Fruit fly (Drosophila melanogaster): ENCODE data around the gene CG10513.

The CG10513 gene

dm6 chr3R:25287128-25287527 is 10.1 kb upstream of the CG10513 start, which contains the start of gene CG13658:
CG13658 (plus strand) TSS chr3R:25287474.
- TF ChIP-seq CG14711 (tag; optimal IDR thresholded peaks at IDR 0.05) (no peak), ovo (GFP tag; optimal IDR thresholded peaks at IDR 0.05) (no peak), Hr96 (GFP tag; optimal IDR thresholded peaks at IDR 0.05) (no peak), Mnt (GFP tag; optimal IDR thresholded peaks at IDR 0.05) (no peak), CG7101 (tag; optimal IDR thresholded peaks at IDR 0.05) (no peak), CG5204 (GFP tag; optimal IDR thresholded peaks at IDR 0.05) (no peak), bab1 (GFP tag; optimal IDR thresholded peaks at IDR 0.05) (peak; percentile 14), CG7045 (GFP tag; optimal IDR thresholded peaks at IDR 0.05) (no peak), cic (GFP tag; optimal IDR thresholded peaks at IDR 0.05) (peak; percentile 59), pad (GFP tag; optimal IDR thresholded peaks at IDR 0.05) (no peak), Crg-1 (GFP tag; optimal IDR thresholded peaks at IDR 0.05) (no peak), CG12768 (GFP tag; optimal IDR thresholded peaks at IDR 0.05) (peak; percentile 13), cnc (optimal IDR thresholded peaks at IDR 0.05) (peak in 1 of 2 experiments; percentile 81), kay (GFP tag; ENCODE audit: borderline replicate concordance) (peak; percentile 90), CG33017 (tag; optimal IDR thresholded peaks at IDR 0.05) (no peak), Clk (GFP tag; optimal IDR thresholded peaks at IDR 0.05) (no peak), CG1620 (GFP tag; optimal IDR thresholded peaks at IDR 0.05) (no peak), CG11617 (GFP tag; optimal IDR thresholded peaks at IDR 0.05) (no peak), tj (GFP tag; optimal IDR thresholded peaks at IDR 0.05) (no peak), toe (GFP tag; optimal IDR thresholded peaks at IDR 0.05) (no peak)

dm6 chr3R:25285173-25285572 is 8.2 kb upstream of the CG10513 start, which contains the start of gene CG31104:
CG31104 (plus strand) TSS chr3R:25285473.
- TF ChIP-seq kay (GFP tag; ENCODE audit: borderline replicate concordance) = peak; percentile 87
- no peak for TF ChIP-seq cnc (optimal IDR thresholded peaks at IDR 0.05)
- TF ChIP-seq Mnt (GFP tag; optimal IDR thresholded peaks at IDR 0.05) = no peak

- peak; percentile 14 for TF ChIP-seq CG7101 (tag; optimal IDR thresholded peaks at IDR 0.05)
- TF ChIP-seq cic (GFP tag; optimal IDR thresholded peaks at IDR 0.05) = peak; percentile 65
- TF ChIP-seq CG12768 (GFP tag; optimal IDR thresholded peaks at IDR 0.05) = peak; percentile 3
- TF ChIP-seq CG14711 (tag; optimal IDR thresholded peaks at IDR 0.05) = peak; percentile 33
- no peak for TF ChIP-seq kay (GFP tag; ENCODE audit: borderline replicate concordance)
Measured at dm6 chr3R:25283209-25283670, 6.2 kb upstream of the CG10513 start, which contains the start of gene CG31300. CG31300 (plus strand) TSS chr3R:25283620.

- TF ChIP-seq CG5204 (GFP tag; optimal IDR thresholded peaks at IDR 0.05) (peak; percentile 28), cnc (optimal IDR thresholded peaks at IDR 0.05) (no peak), Crg-1 (GFP tag; optimal IDR thresholded peaks at IDR 0.05) (peak; percentile 20), ovo (GFP tag; optimal IDR thresholded peaks at IDR 0.05) (peak; percentile 30), CG14711 (tag; optimal IDR thresholded peaks at IDR 0.05) (peak; percentile 64), toe (GFP tag; optimal IDR thresholded peaks at IDR 0.05) (no peak), pad (GFP tag; optimal IDR thresholded peaks at IDR 0.05) (peak; percentile 68), kay (GFP tag; ENCODE audit: borderline replicate concordance) (peak; percentile 93), CG12768 (GFP tag; optimal IDR thresholded peaks at IDR 0.05) (peak; percentile 89), CG11617 (GFP tag; optimal IDR thresholded peaks at IDR 0.05) (peak; percentile 82), CG33017 (tag; optimal IDR thresholded peaks at IDR 0.05) (peak; percentile 89), tj (GFP tag; optimal IDR thresholded peaks at IDR 0.05) (peak; percentile 39), Hr96 (GFP tag; optimal IDR thresholded peaks at IDR 0.05) (no peak), Clk (GFP tag; optimal IDR thresholded peaks at IDR 0.05) (peak; percentile 72), CG1620 (GFP tag; optimal IDR thresholded peaks at IDR 0.05) (no peak), cic (GFP tag; optimal IDR thresholded peaks at IDR 0.05) (peak; percentile 93), bab1 (GFP tag; optimal IDR thresholded peaks at IDR 0.05) (no peak), CG7101 (tag; optimal IDR thresholded peaks at IDR 0.05) (peak; percentile 87), CG7045 (GFP tag; optimal IDR thresholded peaks at IDR 0.05) (peak; percentile 93), Mnt (GFP tag; optimal IDR thresholded peaks at IDR 0.05) (peak; percentile 67)
Measured at dm6 chr3R:25281165-25281564, 4.2 kb upstream of the CG10513 start, which contains the start of gene CG11892. CG11892 (plus strand) TSS chr3R:25281548.

- TF ChIP-seq kay (GFP tag; ENCODE audit: borderline replicate concordance) = peak; percentile 90
- TF ChIP-seq Hr96 (GFP tag; optimal IDR thresholded peaks at IDR 0.05) = no peak
- no peak for TF ChIP-seq Crg-1 (GFP tag; optimal IDR thresholded peaks at IDR 0.05)
- no peak for TF ChIP-seq CG5204 (GFP tag; optimal IDR thresholded peaks at IDR 0.05)
- no peak for TF ChIP-seq CG14711 (tag; optimal IDR thresholded peaks at IDR 0.05)
- TF ChIP-seq CG12768 (GFP tag; optimal IDR thresholded peaks at IDR 0.05) = peak; percentile 53
- peak; percentile 23 for TF ChIP-seq ovo (GFP tag; optimal IDR thresholded peaks at IDR 0.05)
- no peak for TF ChIP-seq pad (GFP tag; optimal IDR thresholded peaks at IDR 0.05)
- no peak for TF ChIP-seq cnc (optimal IDR thresholded peaks at IDR 0.05)
- no peak for TF ChIP-seq CG11617 (GFP tag; optimal IDR thresholded peaks at IDR 0.05)
- TF ChIP-seq Clk (GFP tag; optimal IDR thresholded peaks at IDR 0.05) = no peak
- peak; percentile 45 for TF ChIP-seq CG33017 (tag; optimal IDR thresholded peaks at IDR 0.05)
- TF ChIP-seq bab1 (GFP tag; optimal IDR thresholded peaks at IDR 0.05) = no peak
- peak; percentile 33 for TF ChIP-seq Mnt (GFP tag; optimal IDR thresholded peaks at IDR 0.05)
- no peak for TF ChIP-seq CG1620 (GFP tag; optimal IDR thresholded peaks at IDR 0.05)
- peak; percentile 57 for TF ChIP-seq CG7101 (tag; optimal IDR thresholded peaks at IDR 0.05)
- TF ChIP-seq CG7045 (GFP tag; optimal IDR thresholded peaks at IDR 0.05) = peak; percentile 50
- no peak for TF ChIP-seq tj (GFP tag; optimal IDR thresholded peaks at IDR 0.05)
- peak; percentile 65 for TF ChIP-seq cic (GFP tag; optimal IDR thresholded peaks at IDR 0.05)
- no peak for TF ChIP-seq toe (GFP tag; optimal IDR thresholded peaks at IDR 0.05)
Measured at dm6 chr3R:25279796-25280350, 2.9 kb upstream of the CG10513 start, which contains the start of gene CG10514. CG10514 (minus strand) TSS chr3R:25279846.

- TF ChIP-seq Crg-1 (GFP tag; optimal IDR thresholded peaks at IDR 0.05) (peak; percentile 11), CG33017 (tag; optimal IDR thresholded peaks at IDR 0.05) (peak; percentile 71), Hr96 (GFP tag; optimal IDR thresholded peaks at IDR 0.05) (no peak), cnc (optimal IDR thresholded peaks at IDR 0.05) (no peak), Mnt (GFP tag; optimal IDR thresholded peaks at IDR 0.05) (peak; percentile 19), CG12768 (GFP tag; optimal IDR thresholded peaks at IDR 0.05) (peak; percentile 58), pad (GFP tag; optimal IDR thresholded peaks at IDR 0.05) (peak; percentile 44), kay (GFP tag; ENCODE audit: borderline replicate concordance) (peak; percentile 94), toe (GFP tag; optimal IDR thresholded peaks at IDR 0.05) (no peak), cic (GFP tag; optimal IDR thresholded peaks at IDR 0.05) (peak; percentile 97), CG7101 (tag; optimal IDR thresholded peaks at IDR 0.05) (peak; percentile 65), bab1 (GFP tag; optimal IDR thresholded peaks at IDR 0.05) (no peak), CG7045 (GFP tag; optimal IDR thresholded peaks at IDR 0.05) (peak; percentile 80), Clk (GFP tag; optimal IDR thresholded peaks at IDR 0.05) (no peak), CG14711 (tag; optimal IDR thresholded peaks at IDR 0.05) (peak; percentile 22), ovo (GFP tag; optimal IDR thresholded peaks at IDR 0.05) (peak; percentile 20), CG11617 (GFP tag; optimal IDR thresholded peaks at IDR 0.05) (peak; percentile 62), CG1620 (GFP tag; optimal IDR thresholded peaks at IDR 0.05) (no peak), tj (GFP tag; optimal IDR thresholded peaks at IDR 0.05) (no peak), CG5204 (GFP tag; optimal IDR thresholded peaks at IDR 0.05) (peak; percentile 34)
Measured at dm6 chr3R:25275276-25275675, 1.7 kb downstream of the CG10513 start.

Measured in whole organism, adult.